Worm (Caenorhabditis elegans) whole organism, L4 larva: ENCODE measurements around the gene clec-34.

ENCODE experiments used
- aly-2 ChIP-seq: sonication (generic microtip); optimal IDR thresholded peaks from 2 replicates; lab custom pipeline; 2018; ENCODE audit warnings: missing biosample characterization, missing genetic modification characterization
- ama-1 ChIP-seq: fragments of 150-350 bp; optimal IDR thresholded peaks from 2 replicates; lab custom pipeline; 2014; ENCODE audit warnings: inconsistent platforms, mixed read lengths
- attf-4 ChIP-seq: sonication (generic microtip); optimal IDR thresholded peaks from 3 replicates; lab custom pipeline; 2017; ENCODE audit warnings: missing biosample characterization, missing genetic modification characterization
- ceh-82 ChIP-seq: sonication (generic microtip); optimal IDR thresholded peaks from 2 replicates; lab custom pipeline; 2017; ENCODE audit warnings: missing biosample characterization, missing genetic modification characterization
- dve-1 ChIP-seq: sonication (generic microtip); optimal IDR thresholded peaks from 2 replicates; lab custom pipeline; 2017; ENCODE audit warnings: antibody characterized with exemption, mild to moderate bottlenecking, missing genetic modification characterization, missing compliant biosample characterization; ENCODE audit not compliant: insufficient read depth
- fos-1 ChIP-seq: fragments of 150-350 bp; optimal IDR thresholded peaks from 2 replicates; lab custom pipeline; 2014; ENCODE audit warnings: missing biosample characterization, missing genetic modification characterization
- lsy-2 ChIP-seq, 2 experiments: fragments of 150-350 bp in 1 of 2; sonication (generic microtip) in 1 of 2; optimal IDR thresholded peaks; 2 replicates each; lab custom pipeline; 2014 to 2017; ENCODE audit warnings: missing biosample characterization in 2 of 2, missing genetic modification characterization in 2 of 2
- nhr-111 ChIP-seq: fragments of 200-800 bp; sonication (Bioruptor generic); optimal IDR thresholded peaks from 2 replicates; lab custom pipeline; 2018; ENCODE audit warnings: mild to moderate bottlenecking, missing genetic modification characterization, missing compliant biosample characterization
- sdz-12 ChIP-seq: fragments of 200-800 bp; sonication (Bioruptor generic); optimal IDR thresholded peaks from 2 replicates; lab custom pipeline; 2018; ENCODE audit warnings: mild to moderate bottlenecking, missing genetic modification characterization, missing compliant biosample characterization
- snpc-4 ChIP-seq: fragments of 150-350 bp; optimal IDR thresholded peaks from 2 replicates; lab custom pipeline; 2014; ENCODE audit warnings: missing biosample characterization, missing genetic modification characterization

DNA sequence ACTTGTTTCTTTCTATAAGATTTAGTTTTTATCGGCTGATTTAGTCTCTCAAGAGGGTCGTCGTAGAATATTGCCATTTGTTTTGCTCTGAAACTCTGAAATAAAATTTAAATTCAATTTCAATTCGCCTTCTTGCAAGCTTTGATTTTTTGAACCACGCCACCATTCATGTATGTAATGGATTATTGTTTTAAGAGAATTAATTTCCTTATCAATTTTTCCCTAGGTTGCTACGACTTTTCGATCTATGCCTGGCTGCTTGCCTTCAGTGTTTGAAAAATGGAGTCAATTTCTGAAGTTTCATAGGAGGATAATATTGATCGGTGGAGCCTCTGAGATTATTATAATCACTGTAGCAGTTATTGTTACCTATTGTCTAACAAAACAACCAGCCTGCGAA is at the start of gene clec-34, which contains the start of gene clec-38:
- TF ChIP-seq aly-2 (tag; lab: Kevin White, UChicago): no peak
- TF ChIP-seq nhr-111: no peak
- no peak for TF ChIP-seq fos-1 (tag; lab: Kevin White, UChicago)
- TF ChIP-seq attf-4 (tag; lab: Kevin White, UChicago): no peak
- no peak for TF ChIP-seq lsy-2 (tag; optimal IDR thresholded peaks at IDR 0.05; lab: Kevin White, UChicago)
- no peak for TF ChIP-seq dve-1 (tag; lab: Kevin White, UChicago)
- TF ChIP-seq ceh-82 (tag; lab: Kevin White, UChicago): no peak
- no peak for TF ChIP-seq ama-1 (lab: Kevin White, UChicago)
- TF ChIP-seq sdz-12: no peak
- TF ChIP-seq snpc-4 (tag; lab: Kevin White, UChicago): no peak
